Fruit fly (Drosophila melanogaster): Measurements from ENCODE around the gene GstZ2.

GstZ2 gene

DNA sequence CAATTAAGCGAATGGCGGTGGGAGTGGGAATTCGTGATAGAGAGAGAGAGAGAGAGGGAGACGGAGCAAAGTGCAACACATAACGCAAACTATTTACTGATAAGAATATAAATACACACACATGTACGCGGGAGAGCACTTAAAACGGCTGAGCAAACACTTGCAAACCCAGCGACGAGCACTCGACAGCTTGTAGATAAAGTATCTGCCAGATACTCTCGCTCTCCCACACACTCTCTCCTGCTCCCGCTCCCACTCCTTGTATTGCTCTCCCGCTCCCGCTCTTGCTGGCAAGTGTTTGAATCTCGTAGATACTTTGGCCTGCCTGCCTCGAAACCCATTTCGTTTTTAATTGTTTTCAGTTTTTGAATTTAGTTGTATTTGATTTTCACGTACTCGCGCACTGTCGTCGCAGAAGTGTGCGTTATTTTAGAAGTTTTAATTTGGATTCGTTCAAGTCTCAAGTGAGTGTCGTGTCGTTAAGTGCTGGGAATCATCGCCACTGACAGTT, 32.2 kb downstream of the GstZ2 start (continued):
- TF ChIP-seq sr (GFP tag; IDR thresholded peaks at IDR 0.05) (no peak), CG31224 (GFP tag; IDR thresholded peaks at IDR 0.05) (no peak), CG13775 (GFP tag; optimal IDR thresholded peaks at IDR 0.05) (no peak), cas (GFP tag; IDR thresholded peaks at IDR 0.05) (no peak), ems (GFP tag; optimal IDR thresholded peaks at IDR 0.05) (no peak), exex (tag; optimal IDR thresholded peaks at IDR 0.05) (peak; percentile 38), Lim3 (GFP tag; IDR thresholded peaks at IDR 0.05) (no peak), CG18011 (GFP tag; optimal IDR thresholded peaks at IDR 0.05) (peak; percentile 16), pfk (GFP tag; optimal IDR thresholded peaks at IDR 0.05) (peak; percentile 66), z (GFP tag; IDR thresholded peaks at IDR 0.05) (peak; percentile 63; the same call in 2 of the 3 replicates), CG10267 (tag; optimal IDR thresholded peaks at IDR 0.05) (no peak), D (optimal IDR thresholded peaks at IDR 0.05) (no peak), D (GFP tag; optimal IDR thresholded peaks at IDR 0.05) (peak; percentile 24), CG2875 (GFP tag; optimal IDR thresholded peaks at IDR 0.05) (peak; percentile 49), inv (GFP tag; IDR thresholded peaks at IDR 0.05; ENCODE audit: partially characterized antibody) (no peak), CG5953 (GFP tag; IDR thresholded peaks at IDR 0.05) (0 out of 2 replicates have a peak, but pooled peaks have one; percentile 53), ara (GFP tag; IDR thresholded peaks at IDR 0.05) (no peak), Scr (GFP tag; IDR thresholded peaks at IDR 0.05; ENCODE audit: partially characterized antibody) (peak; percentile 41; the same call in 1 of the 2 replicates), CG8089 (GFP tag; optimal IDR thresholded peaks at IDR 0.05) (peak; percentile 4), CG31441 (GFP tag; IDR thresholded peaks at IDR 0.05) (no peak), CG4404 (GFP tag; IDR thresholded peaks at IDR 0.05) (no peak), CG34422 (GFP tag; IDR thresholded peaks at IDR 0.05) (no peak), CG6689 (GFP tag; IDR thresholded peaks at IDR 0.05) (no peak), slp2 (GFP tag; optimal IDR thresholded peaks at IDR 0.05) (no peak), trh (GFP tag; optimal IDR thresholded peaks at IDR 0.05) (no peak), GATAe (GFP tag; conservative IDR thresholded peaks at IDR 0.05) (no peak), bigmax (GFP tag; optimal IDR thresholded peaks at IDR 0.05) (no peak), kay (GFP tag; optimal IDR thresholded peaks at IDR 0.05) (no peak), abd-A (tag; optimal IDR thresholded peaks at IDR 0.05) (peak; percentile 58), CG7357 (GFP tag; IDR thresholded peaks at IDR 0.05) (no peak), twi (tag; optimal IDR thresholded peaks at IDR 0.05) (peak; percentile 38), CG17802 (tag; optimal IDR thresholded peaks at IDR 0.05) (no peak), CG6683 (GFP tag; optimal IDR thresholded peaks at IDR 0.05) (no peak), NFAT (GFP tag; IDR thresholded peaks at IDR 0.05) (no peak), Dbx (GFP tag; IDR thresholded peaks at IDR 0.05) (peak; percentile 58; the same call in 1 of the 3 replicates), Ptx1 (GFP tag; IDR thresholded peaks at IDR 0.05) (no peak), gcm (GFP tag; optimal IDR thresholded peaks at IDR 0.05) (peak; percentile 46), run (tag; optimal IDR thresholded peaks at IDR 0.05) (no peak), Hmr (GFP tag; optimal IDR thresholded peaks at IDR 0.05) (peak; percentile 42), CG6175 (GFP tag; IDR thresholded peaks at IDR 0.05) (no peak), D19B (GFP tag; optimal IDR thresholded peaks at IDR 0.05) (no peak), CG7745 (tag; optimal IDR thresholded peaks at IDR 0.05) (peak; percentile 11), HHEX (GFP tag; optimal IDR thresholded peaks at IDR 0.05) (peak; percentile 62), Hr78 (GFP tag; optimal IDR thresholded peaks at IDR 0.05) (peak in 1 of 2 experiments; percentile 17), Hr39 (optimal IDR thresholded peaks at IDR 0.05) (no peak), C15 (GFP tag; IDR thresholded peaks at IDR 0.05) (no peak), rib (GFP tag; IDR thresholded peaks at IDR 0.05) (peak; percentile 81), CG11093 (GFP tag; IDR thresholded peaks at IDR 0.05) (no peak), Rx (GFP tag; IDR thresholded peaks at IDR 0.05) (no peak), dati (GFP tag; IDR thresholded peaks at IDR 0.05) (no peak), CG33213 (GFP tag; optimal IDR thresholded peaks at IDR 0.05) (no peak), unpg (GFP tag; optimal IDR thresholded peaks at IDR 0.05) (peak; percentile 21)
